Worm (Caenorhabditis elegans) whole organism, L3 larva: Measurements from ENCODE around the gene srbc-10.

Source experiments
- ZK546.5 ChIP-seq: sonication (generic microtip); optimal IDR thresholded peaks from 2 replicates; lab custom pipeline; 2017; ENCODE audit warnings: missing biosample characterization, missing genetic modification characterization
- aly-2 ChIP-seq: fragments of 150-350 bp; optimal IDR thresholded peaks from 2 replicates; lab custom pipeline; 2014; ENCODE audit warnings: missing biosample characterization, missing genetic modification characterization
- ceh-16 ChIP-seq: sonication (generic microtip); optimal IDR thresholded peaks from 2 replicates; lab custom pipeline; 2017; ENCODE audit warnings: missing biosample characterization, missing genetic modification characterization
- ceh-82 ChIP-seq: fragments of 150-350 bp; optimal IDR thresholded peaks from 2 replicates; lab custom pipeline; 2014; ENCODE audit warnings: missing biosample characterization, missing genetic modification characterization
- ceh-9 ChIP-seq: sonication (generic microtip); optimal IDR thresholded peaks from 2 replicates; lab custom pipeline; 2018; ENCODE audit warnings: missing biosample characterization, missing genetic modification characterization
- egl-27 ChIP-seq: sonication (generic microtip); optimal IDR thresholded peaks from 4 replicates; lab custom pipeline; 2017; ENCODE audit warnings: missing biosample characterization, missing genetic modification reagents, missing genetic modification characterization
- elt-1 ChIP-seq: fragments of 150-350 bp; optimal IDR thresholded peaks from 2 replicates; lab custom pipeline; 2014; ENCODE audit warnings: missing biosample characterization, missing genetic modification characterization
- elt-2 ChIP-seq: sonication (generic microtip); optimal IDR thresholded peaks from 2 replicates; lab custom pipeline; 2016; ENCODE audit warnings: missing genetic modification reagents, mild to moderate bottlenecking, missing genetic modification characterization, missing compliant biosample characterization
- elt-3 ChIP-seq, 3 experiments: fragments of 150-350 bp in 1 of 3; sonication (generic microtip) in 2 of 3; optimal IDR thresholded peaks; 2 replicates in 2 of 3; 4 replicates in 1 of 3; lab custom pipeline; 2014 to 2017; ENCODE audit warnings: missing biosample characterization in 3 of 3, missing genetic modification characterization in 3 of 3
- eor-1 ChIP-seq, 2 experiments: fragments of 150-350 bp; optimal IDR thresholded peaks; 2 replicates each; lab custom pipeline; 2014 to 2018; ENCODE audit warnings: missing biosample characterization in 2 of 2, missing genetic modification characterization in 2 of 2
- fkh-10 ChIP-seq: sonication (generic microtip); optimal IDR thresholded peaks from 2 replicates; lab custom pipeline; 2017; ENCODE audit warnings: missing biosample characterization, missing genetic modification reagents, missing genetic modification characterization
- fos-1 ChIP-seq: fragments of 150-350 bp; optimal IDR thresholded peaks from 2 replicates; lab custom pipeline; 2014; ENCODE audit warnings: missing biosample characterization, missing genetic modification characterization
- hmg-11 ChIP-seq: sonication (generic microtip); optimal IDR thresholded peaks from 2 replicates; lab custom pipeline; 2016; ENCODE audit warnings: missing genetic modification characterization, missing compliant biosample characterization
- lin-15B ChIP-seq: fragments of 150-350 bp; optimal IDR thresholded peaks from 2 replicates; lab custom pipeline; 2014; ENCODE audit warnings: missing biosample characterization, missing genetic modification characterization
- lin-39 ChIP-seq: fragments of 150-350 bp; optimal IDR thresholded peaks from 2 replicates; lab custom pipeline; 2018; ENCODE audit warnings: missing biosample characterization, missing genetic modification reagents, missing genetic modification characterization
- mdl-1 ChIP-seq: fragments of 150-350 bp; optimal IDR thresholded peaks from 2 replicates; lab custom pipeline; 2014; ENCODE audit warnings: missing biosample characterization, missing genetic modification characterization
- mml-1 ChIP-seq: fragments of 150-350 bp; sonication (generic microtip); optimal IDR thresholded peaks from 3 replicates; lab custom pipeline; 2014; ENCODE audit warnings: missing biosample characterization, missing genetic modification characterization
- nfya-1 ChIP-seq: sonication (generic microtip); optimal IDR thresholded peaks from 2 replicates; lab custom pipeline; 2017; ENCODE audit warnings: missing genetic modification characterization, mild to moderate bottlenecking, missing compliant biosample characterization, antibody characterized with exemption, moderate library complexity; ENCODE audit not compliant: insufficient read depth
- nhr-12 ChIP-seq: fragments of 150-350 bp; optimal IDR thresholded peaks from 2 replicates; lab custom pipeline; 2014; ENCODE audit warnings: missing biosample characterization, missing genetic modification characterization
- nhr-23 ChIP-seq: fragments of 150-350 bp; optimal IDR thresholded peaks from 2 replicates; lab custom pipeline; 2014; ENCODE audit warnings: missing biosample characterization, missing genetic modification reagents, missing genetic modification characterization
- nhr-237 ChIP-seq: fragments of 150-350 bp; optimal IDR thresholded peaks from 2 replicates; lab custom pipeline; 2014; ENCODE audit warnings: missing biosample characterization, missing genetic modification characterization
- nhr-43 ChIP-seq: sonication (generic microtip); optimal IDR thresholded peaks from 2 replicates; lab custom pipeline; 2016; ENCODE audit warnings: mild to moderate bottlenecking, missing genetic modification characterization, missing compliant biosample characterization; ENCODE audit not compliant: poor library complexity, severe bottlenecking
- nhr-76 ChIP-seq: fragments of 150-350 bp; sonication (generic microtip); optimal IDR thresholded peaks from 5 replicates; lab custom pipeline; 2014; ENCODE audit warnings: missing biosample characterization, missing genetic modification characterization
- pqm-1 ChIP-seq: fragments of 150-350 bp; optimal IDR thresholded peaks from 2 replicates; lab custom pipeline; 2017; ENCODE audit warnings: missing biosample characterization, missing genetic modification characterization, inconsistent platforms
- sea-2 ChIP-seq: fragments of 150-350 bp; sonication (generic microtip); optimal IDR thresholded peaks from 4 replicates; lab custom pipeline; 2014; ENCODE audit warnings: missing biosample characterization, missing genetic modification reagents, missing genetic modification characterization
- skn-1 ChIP-seq: fragments of 150-350 bp; optimal IDR thresholded peaks from 2 replicates; lab custom pipeline; 2014; ENCODE audit warnings: missing biosample characterization, missing genetic modification characterization
- tbx-2 ChIP-seq: sonication (generic microtip); optimal IDR thresholded peaks from 2 replicates; lab custom pipeline; 2016; ENCODE audit warnings: mild to moderate bottlenecking, missing genetic modification characterization, missing compliant biosample characterization
- unc-39 ChIP-seq: sonication (generic microtip); optimal IDR thresholded peaks from 4 replicates; lab custom pipeline; 2017; ENCODE audit warnings: missing biosample characterization, missing genetic modification characterization
- unc-62 ChIP-seq: fragments of 150-350 bp; sonication (generic microtip); optimal IDR thresholded peaks from 4 replicates; lab custom pipeline; 2014; ENCODE audit warnings: missing biosample characterization, missing genetic modification reagents, missing genetic modification characterization
- zag-1 ChIP-seq: fragments of 150-350 bp; optimal IDR thresholded peaks from 2 replicates; lab custom pipeline; 2014; ENCODE audit warnings: missing biosample characterization, missing genetic modification characterization
- ztf-4 ChIP-seq: fragments of 150-350 bp; optimal IDR thresholded peaks from 2 replicates; lab custom pipeline; 2014; ENCODE audit warnings: missing biosample characterization, missing genetic modification characterization

srbc-10 gene

ce11 chrV:7492924-7493323, at the start of gene srbc-10:
Gene srbc-10, minus strand, starts transcription at chrV:7493024.
- TF ChIP-seq pqm-1 (tag; lab: Kevin White, UChicago), result no peak

ce11 chrV:7539015-7539414, 46.2 kb upstream of the srbc-10 start, which contains the start of gene srh-268:
Gene srh-268, plus strand, starts transcription at chrV:7539315.
- TF ChIP-seq egl-27 (tag; lab: Kevin White, UChicago) (no peak), ceh-82 (no peak)

- TF ChIP-seq aly-2 (tag; lab: Kevin White, UChicago), result no peak
- no peak for TF ChIP-seq hmg-11 (tag; lab: Kevin White, UChicago)
- TF ChIP-seq ceh-16 (tag; lab: Kevin White, UChicago), result no peak
- no peak for TF ChIP-seq nfya-1 (tag; lab: Kevin White, UChicago)
- TF ChIP-seq egl-27 (tag; lab: Kevin White, UChicago), result no peak
- TF ChIP-seq ztf-4 (tag; lab: Kevin White, UChicago), result no peak
- TF ChIP-seq ZK546.5 (tag; lab: Kevin White, UChicago), result no peak
- no peak for TF ChIP-seq fos-1 (tag; lab: Kevin White, UChicago)
- no peak for TF ChIP-seq skn-1 (tag; lab: Kevin White, UChicago)
- no peak for TF ChIP-seq elt-1 (tag; lab: Kevin White, UChicago)
- TF ChIP-seq lin-39 (tag; lab: Kevin White, UChicago), result no peak
- TF ChIP-seq unc-39 (tag; lab: Kevin White, UChicago), result no peak
- TF ChIP-seq, all 47 proteins: peak for 0
Measured at ce11 chrV:7538018-7538417, 45.2 kb upstream of the srbc-10 start, which contains the start of gene C54F6.12. Gene C54F6.12, minus strand, starts transcription at chrV:7538118.

ce11 chrV:7532947-7533346, 40.1 kb upstream of the srbc-10 start, which contains the start of gene C54F6.3:
Gene C54F6.3, plus strand, starts transcription at chrV:7533247.
- no peak for TF ChIP-seq elt-2 (tag; lab: Kevin White, UChicago)
- TF ChIP-seq mml-1 (tag; lab: Kevin White, UChicago), result no peak

DNA sequence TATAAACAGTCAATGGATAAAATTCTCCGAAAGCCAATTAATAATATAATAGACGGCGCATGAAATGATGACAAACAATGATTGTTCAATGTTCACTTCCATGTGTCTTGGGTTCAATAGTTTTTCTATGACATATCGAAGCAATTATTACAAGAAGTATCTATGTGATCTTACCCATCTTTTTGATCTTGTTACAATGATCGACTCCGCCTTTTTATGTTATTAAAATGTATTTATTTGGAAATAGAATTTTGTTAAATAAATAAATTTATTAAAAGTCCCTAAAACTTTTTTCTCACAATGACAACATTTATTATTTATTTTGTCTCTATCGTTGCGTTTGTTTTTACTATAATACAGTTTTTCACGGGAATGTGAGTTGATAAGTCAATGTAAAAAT, 37.0 kb upstream of the srbc-10 start, which contains the start of gene swt-2:
swt-2 (plus strand) TSS at position 301 of the 400 bp plus-strand sequence.
- TF ChIP-seq elt-1 (tag; lab: Kevin White, UChicago) (no peak), tbx-2 (tag; lab: Kevin White, UChicago) (no peak), eor-1 (tag; optimal IDR thresholded peaks at IDR 0.05; lab: Kevin White, UChicago) (no peak), nfya-1 (tag; lab: Kevin White, UChicago) (no peak), ceh-82 (no peak), fkh-10 (GFP tag; lab: Kevin White, UChicago) (no peak), lin-15B (tag; lab: Kevin White, UChicago) (no peak), skn-1 (tag; lab: Kevin White, UChicago) (no peak), zag-1 (no peak), unc-62 (no peak), sea-2 (GFP tag; lab: Kevin White, UChicago) (no peak), nhr-12 (tag; lab: Kevin White, UChicago) (no peak), unc-39 (tag; lab: Kevin White, UChicago) (no peak), nhr-43 (tag; lab: Kevin White, UChicago) (no peak), ceh-9 (tag; lab: Kevin White, UChicago) (no peak), nhr-23 (tag; lab: Kevin White, UChicago) (no peak), elt-3 (tag; optimal IDR thresholded peaks at IDR 0.05; lab: Kevin White, UChicago) (no peak), nhr-237 (tag; lab: Kevin White, UChicago) (no peak)

ce11 chrV:7528816-7529215, 36.0 kb upstream of the srbc-10 start, which contains the start of gene C54F6.5:
Gene C54F6.5, plus strand, starts transcription at chrV:7529116.
- TF ChIP-seq nhr-76 (tag; lab: Kevin White, UChicago) (no peak), sea-2 (GFP tag; lab: Kevin White, UChicago) (no peak), unc-62 (no peak), lin-39 (tag; lab: Kevin White, UChicago) (no peak), nhr-12 (tag; lab: Kevin White, UChicago) (no peak), mml-1 (tag; lab: Kevin White, UChicago) (no peak), mdl-1 (no peak), egl-27 (tag; lab: Kevin White, UChicago) (no peak)
